Fruit fly (Drosophila melanogaster) whole organism, wandering third instar larva: ENCODE results near the gene Acp32CD.
A peak's percentile ranks its signal among the peaks of the same experiment; 100 is the strongest.

Source experiments
- Abd-B ChIP-seq: fragments of >200 bp; optimal IDR thresholded peaks from 2 replicates; lab custom pipeline; 2017; ENCODE audit warnings: missing biosample characterization, missing genetic modification characterization
- CG32264 ChIP-seq: fragments of 200-800 bp; sonication (Bioruptor generic); optimal IDR thresholded peaks from 2 replicates; lab custom pipeline; 2016; ENCODE audit warnings: missing biosample characterization, missing genetic modification characterization
- CG9705 ChIP-seq: fragments of 200-800 bp; sonication (Bioruptor generic); optimal IDR thresholded peaks from 2 replicates; lab custom pipeline; 2018; ENCODE audit warnings: missing biosample characterization, mild to moderate bottlenecking, missing genetic modification characterization
- CrebA ChIP-seq: fragments of 200-800 bp; sonication (Bioruptor generic); optimal IDR thresholded peaks from 2 replicates; lab custom pipeline; 2016; ENCODE audit warnings: missing biosample characterization, mild to moderate bottlenecking, missing genetic modification characterization, borderline replicate concordance
- Dfd ChIP-seq: fragments of >200 bp; optimal IDR thresholded peaks from 2 replicates; lab custom pipeline; 2017; ENCODE audit warnings: missing biosample characterization, missing genetic modification characterization
- Dif ChIP-seq: fragments of 200-275, 200-300 bp; sonication (Bioruptor generic); optimal IDR thresholded peaks from 2 replicates; lab custom pipeline; 2018; ENCODE audit warnings: missing biosample characterization, missing genetic modification characterization; ENCODE audit not compliant: partially characterized antibody
- GATAd ChIP-seq: sonication (Bioruptor generic); optimal IDR thresholded peaks from 2 replicates; lab custom pipeline; 2016; ENCODE audit warnings: missing biosample characterization, missing genetic modification characterization
- HLH106 ChIP-seq: fragments of 200-800 bp; optimal IDR thresholded peaks from 3 replicates; lab custom pipeline; 2019; ENCODE audit warnings: missing biosample characterization, mild to moderate bottlenecking, missing genetic modification characterization, moderate library complexity
- Hnf4 ChIP-seq: fragments of 200-800 bp; sonication (Bioruptor generic); optimal IDR thresholded peaks from 2 replicates; lab custom pipeline; 2016; ENCODE audit warnings: missing biosample characterization, mild to moderate bottlenecking, missing genetic modification characterization
- Hr78 ChIP-seq: fragments of >200 bp; optimal IDR thresholded peaks from 2 replicates; lab custom pipeline; 2017; ENCODE audit warnings: missing biosample characterization, missing genetic modification characterization
- Hr83 ChIP-seq: fragments of 200-300 bp; sonication (Bioruptor generic); optimal IDR thresholded peaks from 2 replicates; lab custom pipeline; 2016; ENCODE audit warnings: missing biosample characterization, mild to moderate bottlenecking, missing genetic modification characterization, moderate library complexity; ENCODE audit not compliant: poor library complexity, severe bottlenecking
- Jra ChIP-seq: sonication (Bioruptor generic); optimal IDR thresholded peaks from 2 replicates; lab custom pipeline; 2016; ENCODE audit warnings: missing biosample characterization, missing genetic modification characterization
- Mio ChIP-seq: sonication (Bioruptor generic); optimal IDR thresholded peaks from 2 replicates; lab custom pipeline; 2016; ENCODE audit warnings: missing biosample characterization, missing genetic modification characterization
- Myc ChIP-seq: fragments of >200 bp; optimal IDR thresholded peaks from 2 replicates; lab custom pipeline; 2017
- N ChIP-seq: fragments of >200 bp; optimal IDR thresholded peaks from 2 replicates; lab custom pipeline; 2018; ENCODE audit warnings: missing biosample characterization, missing external identifiers, missing genetic modification characterization
- OdsH ChIP-seq: fragments of 200-800 bp; sonication (Bioruptor generic); optimal IDR thresholded peaks from 2 replicates; lab custom pipeline; 2016; ENCODE audit warnings: missing biosample characterization, mild to moderate bottlenecking, missing genetic modification characterization
- Rel ChIP-seq, 2 experiments: fragments of 200-800 bp; sonication (Bioruptor generic) in 1 of 2; optimal IDR thresholded peaks; 2 replicates in 1 of 2; 3 replicates in 1 of 2; lab custom pipeline; 2016 to 2019; ENCODE audit warnings: mild to moderate bottlenecking in 2 of 2, missing biosample characterization in 2 of 2, missing genetic modification characterization in 2 of 2, moderate library complexity in 1 of 2
- Sp1 ChIP-seq: fragments of 200-800 bp; sonication (Bioruptor generic); optimal IDR thresholded peaks from 3 replicates; lab custom pipeline; 2019; ENCODE audit warnings: missing biosample characterization, mild to moderate bottlenecking, missing genetic modification characterization, moderate library complexity
- Vsx2 ChIP-seq: fragments of 200-300, 225-300 bp; sonication (Bioruptor generic); optimal IDR thresholded peaks from 2 replicates; lab custom pipeline; 2018; ENCODE audit warnings: missing biosample characterization, missing genetic modification characterization; ENCODE audit not compliant: partially characterized antibody
- br ChIP-seq: fragments of 200-800 bp; sonication (Bioruptor generic); optimal IDR thresholded peaks from 2 replicates; lab custom pipeline; 2016; ENCODE audit warnings: missing biosample characterization, missing genetic modification characterization
- brk ChIP-seq: fragments of 200-800 bp; sonication (Bioruptor generic); optimal IDR thresholded peaks from 2 replicates; lab custom pipeline; 2016; ENCODE audit warnings: missing biosample characterization, mild to moderate bottlenecking, missing genetic modification characterization
- dl ChIP-seq, 2 experiments: fragments of 175-275, 200-275 bp in 1 of 2; fragments of 200-275 bp in 1 of 2; sonication (Bioruptor generic); optimal IDR thresholded peaks; lab custom pipeline; 2018; ENCODE audit warnings: mild to moderate bottlenecking in 2 of 2, missing biosample characterization in 2 of 2, missing genetic modification characterization in 2 of 2, moderate library complexity in 2 of 2; ENCODE audit not compliant: partially characterized antibody in 2 of 2, insufficient read depth in 1 of 2
- dmrt93B ChIP-seq: fragments of 200-800 bp; sonication (Bioruptor generic); optimal IDR thresholded peaks from 2 replicates; lab custom pipeline; 2018; ENCODE audit warnings: missing biosample characterization, mild to moderate bottlenecking, missing genetic modification characterization
- dsf ChIP-seq: sonication (Bioruptor generic); optimal IDR thresholded peaks from 2 replicates; lab custom pipeline; 2016; ENCODE audit warnings: missing biosample characterization, missing genetic modification characterization, borderline replicate concordance
- ey ChIP-seq: fragments of 200-800 bp; sonication (Bioruptor generic); optimal IDR thresholded peaks from 2 replicates; lab custom pipeline; 2016; ENCODE audit warnings: missing biosample characterization, missing genetic modification characterization
- foxo ChIP-seq, 2 experiments: fragments of 200-800 bp; sonication (Bioruptor generic); optimal IDR thresholded peaks; 2 replicates in 1 of 2; 3 replicates in 1 of 2; lab custom pipeline; 2016 to 2017; ENCODE audit warnings: missing biosample characterization in 2 of 2, missing genetic modification characterization in 2 of 2
- fru ChIP-seq: fragments of 200-800 bp; sonication (Bioruptor generic); optimal IDR thresholded peaks from 3 replicates; lab custom pipeline; 2016; ENCODE audit warnings: missing biosample characterization, mild to moderate bottlenecking, missing genetic modification characterization
- h ChIP-seq: fragments of 200-800 bp; sonication (Bioruptor generic); optimal IDR thresholded peaks from 3 replicates; lab custom pipeline; 2016; ENCODE audit warnings: missing biosample characterization, mild to moderate bottlenecking, missing genetic modification characterization
- jim ChIP-seq: fragments of 175-275, 200-325 bp; sonication (Bioruptor generic); optimal IDR thresholded peaks from 2 replicates; lab custom pipeline; 2016; ENCODE audit warnings: missing biosample characterization, mild to moderate bottlenecking, missing genetic modification characterization
- lola ChIP-seq: fragments of >200 bp; optimal IDR thresholded peaks from 2 replicates; lab custom pipeline; 2017; ENCODE audit warnings: missing biosample characterization, missing genetic modification characterization
- pan ChIP-seq: fragments of >200 bp; optimal IDR thresholded peaks from 2 replicates; lab custom pipeline; 2017
- psq ChIP-seq: fragments of 200-800 bp; sonication (Bioruptor generic); optimal IDR thresholded peaks from 3 replicates; lab custom pipeline; 2017; ENCODE audit warnings: missing biosample characterization, mild to moderate bottlenecking, missing genetic modification characterization, moderate library complexity
- rgr ChIP-seq: fragments of 200-800 bp; sonication (Bioruptor generic); optimal IDR thresholded peaks from 3 replicates; lab custom pipeline; 2016; ENCODE audit warnings: missing biosample characterization, mild to moderate bottlenecking, missing genetic modification characterization
- sage ChIP-seq: fragments of 200-800 bp; sonication (Bioruptor generic); optimal IDR thresholded peaks from 2 replicates; lab custom pipeline; 2016; ENCODE audit warnings: missing biosample characterization, mild to moderate bottlenecking, missing genetic modification characterization
- sv ChIP-seq: fragments of 200-800 bp; sonication (Bioruptor generic); optimal IDR thresholded peaks from 3 replicates; lab custom pipeline; 2016; ENCODE audit warnings: missing biosample characterization, missing genetic modification characterization
- tai ChIP-seq: sonication (Bioruptor generic); optimal IDR thresholded peaks from 2 replicates; lab custom pipeline; 2016; ENCODE audit warnings: missing biosample characterization, missing genetic modification characterization
- usp ChIP-seq: fragments of >200 bp; optimal IDR thresholded peaks from 2 replicates; lab custom pipeline; 2017; ENCODE audit warnings: missing biosample characterization, missing genetic modification characterization
- woc ChIP-seq: sonication (Bioruptor generic); optimal IDR thresholded peaks from 2 replicates; lab custom pipeline; 2016; ENCODE audit warnings: missing biosample characterization, mild to moderate bottlenecking, missing genetic modification characterization

Gene Acp32CD

DNA sequence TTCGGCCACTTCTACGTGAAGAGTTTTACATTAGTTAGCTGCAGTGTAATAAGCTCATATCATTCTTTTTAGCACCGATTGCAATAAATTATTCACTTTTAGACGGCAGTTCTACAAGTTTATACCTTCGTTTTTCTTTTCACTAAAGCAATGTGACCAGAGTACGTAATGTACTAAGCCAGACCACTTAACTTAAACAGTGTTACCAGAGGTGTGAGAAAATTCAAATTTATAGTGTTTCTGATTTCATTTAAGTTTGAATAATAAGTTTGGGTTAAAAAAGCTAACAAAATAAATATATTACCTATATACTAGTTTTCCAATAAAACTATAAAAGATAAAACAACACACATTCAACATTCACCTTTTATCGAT, 47.4 kb upstream of the Acp32CD start:
- no peak for TF ChIP-seq usp (GFP tag; lab: Kevin White, UChicago)
- no peak for TF ChIP-seq rgr (GFP tag; lab: Kevin White, UChicago)
- no peak for TF ChIP-seq Dif (GFP tag; lab: Kevin White, UChicago)
- no peak for TF ChIP-seq CG32264 (GFP tag; lab: Kevin White, UChicago)
- TF ChIP-seq HLH106 (tag; lab: Kevin White, UChicago) = no peak
- TF ChIP-seq Rel (GFP tag; optimal IDR thresholded peaks at IDR 0.05; lab: Kevin White, UChicago) = no peak
- TF ChIP-seq Rel (tag; optimal IDR thresholded peaks at IDR 0.05; lab: Kevin White, UChicago) = no peak
- no peak for TF ChIP-seq CG9705 (GFP tag; lab: Kevin White, UChicago)
- TF ChIP-seq sage (GFP tag; lab: Kevin White, UChicago) = no peak
- no peak for TF ChIP-seq Vsx2 (GFP tag; lab: Kevin White, UChicago)
- TF ChIP-seq Mio (GFP tag; lab: Kevin White, UChicago) = no peak
- no peak for TF ChIP-seq tai (GFP tag; lab: Kevin White, UChicago)
- TF ChIP-seq Hnf4 (GFP tag; lab: Kevin White, UChicago) = no peak
- no peak for TF ChIP-seq dl (GFP tag; optimal IDR thresholded peaks at IDR 0.05; lab: Kevin White, UChicago; ENCODE audit: insufficient read depth in 1 of 2, partially characterized antibody in 2 of 2)
- TF ChIP-seq dsf (GFP tag; lab: Kevin White, UChicago) = no peak
- no peak for TF ChIP-seq Hr83 (GFP tag; lab: Kevin White, UChicago)
- no peak for TF ChIP-seq Sp1 (GFP tag; lab: Kevin White, UChicago)
- no peak for TF ChIP-seq CrebA
- no peak for TF ChIP-seq dmrt93B
- TF ChIP-seq pan (lab: Kevin White, UChicago) = no peak
- TF ChIP-seq, all 38 proteins: peak for 0

DNA sequence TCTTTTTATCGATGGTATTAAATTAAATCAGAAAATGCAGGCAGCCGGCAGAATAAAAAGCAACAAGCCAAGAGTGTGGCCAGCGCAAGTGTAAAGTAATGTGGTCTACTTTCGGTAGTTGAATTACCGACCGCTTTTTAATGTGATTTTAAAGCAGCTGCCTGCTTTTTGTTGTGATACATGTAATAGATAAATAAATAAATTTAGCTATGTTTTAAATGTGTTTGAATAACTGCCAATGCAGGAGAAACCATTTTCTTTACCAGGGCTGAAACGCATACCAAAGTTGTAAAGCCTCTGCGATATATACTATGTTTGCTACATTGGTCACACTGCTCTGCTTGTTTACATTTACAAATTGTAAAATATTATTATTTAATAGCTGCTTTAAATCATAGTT, 45.3 kb upstream of the Acp32CD start, which contains the start of the genes Tmem214 and YL-1:
Gene Tmem214 (minus strand): TSS at position 142 of the 400 bp plus-strand sequence.
Gene YL-1 (plus strand): TSS at position 310 of the 400 bp plus-strand sequence.
- no peak for TF ChIP-seq Hr78 (GFP tag; lab: Kevin White, UChicago)
- peak; percentile 2 for TF ChIP-seq h
- peak; percentile 16 for TF ChIP-seq Myc
- peak; percentile 28 for TF ChIP-seq Hnf4 (GFP tag; lab: Kevin White, UChicago)
- TF ChIP-seq Rel (GFP tag; optimal IDR thresholded peaks at IDR 0.05; lab: Kevin White, UChicago) = no peak
- TF ChIP-seq Rel (tag; optimal IDR thresholded peaks at IDR 0.05; lab: Kevin White, UChicago) = peak; percentile 33
- TF ChIP-seq foxo (GFP tag; optimal IDR thresholded peaks at IDR 0.05; lab: Kevin White, UChicago) = no peak
- peak; percentile 8 for TF ChIP-seq Sp1 (GFP tag; lab: Kevin White, UChicago)

dm6 chr2L:10972224-10972623, 43.2 kb upstream of the Acp32CD start, which contains the start of gene CG16743:
TSS of gene CG16743 (plus strand) at chr2L:10972280.
- TF ChIP-seq Rel (GFP tag; optimal IDR thresholded peaks at IDR 0.05; lab: Kevin White, UChicago) (no peak), Rel (tag; optimal IDR thresholded peaks at IDR 0.05; lab: Kevin White, UChicago) (no peak), GATAd (GFP tag; lab: Kevin White, UChicago) (no peak), OdsH (GFP tag; lab: Kevin White, UChicago) (peak; percentile 43), N (no peak), Hr83 (GFP tag; lab: Kevin White, UChicago) (no peak), Dif (GFP tag; lab: Kevin White, UChicago) (no peak), fru (GFP tag; lab: Kevin White, UChicago) (peak; percentile 77), jim (no peak), HLH106 (tag; lab: Kevin White, UChicago) (peak; percentile 72), lola (GFP tag; lab: Kevin White, UChicago) (no peak), Hr78 (GFP tag; lab: Kevin White, UChicago) (no peak), pan (lab: Kevin White, UChicago) (no peak), dsf (GFP tag; lab: Kevin White, UChicago) (no peak), brk (GFP tag; lab: Kevin White, UChicago) (no peak), usp (GFP tag; lab: Kevin White, UChicago) (no peak), ey (peak; percentile 77), sv (GFP tag; lab: Kevin White, UChicago) (no peak), dl (GFP tag; optimal IDR thresholded peaks at IDR 0.05; lab: Kevin White, UChicago; ENCODE audit: insufficient read depth in 1 of 2, partially characterized antibody in 2 of 2) (no peak), br (GFP tag; lab: Kevin White, UChicago) (no peak), woc (no peak), rgr (GFP tag; lab: Kevin White, UChicago) (peak; percentile 80), Vsx2 (GFP tag; lab: Kevin White, UChicago) (no peak), Dfd (GFP tag; lab: Kevin White, UChicago) (no peak), tai (GFP tag; lab: Kevin White, UChicago) (no peak), Jra (GFP tag; lab: Kevin White, UChicago) (no peak), h (peak; percentile 79), Hnf4 (GFP tag; lab: Kevin White, UChicago) (peak; percentile 46), foxo (GFP tag; optimal IDR thresholded peaks at IDR 0.05; lab: Kevin White, UChicago) (peak in 1 of 2 experiments; percentile 70), psq (GFP tag; lab: Kevin White, UChicago) (peak; percentile 54), Mio (GFP tag; lab: Kevin White, UChicago) (no peak), CG32264 (GFP tag; lab: Kevin White, UChicago) (peak; percentile 24), Myc (no peak), Sp1 (GFP tag; lab: Kevin White, UChicago) (peak; percentile 62), sage (GFP tag; lab: Kevin White, UChicago) (no peak), dmrt93B (no peak), Abd-B (GFP tag; lab: Kevin White, UChicago) (no peak), CG9705 (GFP tag; lab: Kevin White, UChicago) (no peak), CrebA (no peak)
